Fruit fly (Drosophila melanogaster): ENCODE measurements around the gene spz.
A peak's percentile ranks its signal among the peaks of the same experiment; 100 is the strongest.

The spz gene

dm6 chr3R:27061916-27062315, 8.0 kb downstream of the spz start, which contains the start of gene CG34292:
CG34292 (plus strand) TSS chr3R:27062216.
- TF ChIP-seq Abd-B (GFP tag; optimal IDR thresholded peaks at IDR 0.05): no peak
- TF ChIP-seq lola (GFP tag; optimal IDR thresholded peaks at IDR 0.05): no peak
- no peak for TF ChIP-seq Rel (GFP tag; optimal IDR thresholded peaks at IDR 0.05)
- no peak for TF ChIP-seq Rel (tag; optimal IDR thresholded peaks at IDR 0.05)
- TF ChIP-seq h (GFP tag; optimal IDR thresholded peaks at IDR 0.05): no peak
- no peak for TF ChIP-seq sage (GFP tag; optimal IDR thresholded peaks at IDR 0.05)
- no peak for TF ChIP-seq dl (GFP tag; optimal IDR thresholded peaks at IDR 0.05; ENCODE audit: insufficient read depth in 1 of 2, partially characterized antibody in 2 of 2)
- no peak for TF ChIP-seq Hnf4 (GFP tag; optimal IDR thresholded peaks at IDR 0.05)
- TF ChIP-seq brk (GFP tag; optimal IDR thresholded peaks at IDR 0.05): no peak
- no peak for TF ChIP-seq Dif (GFP tag; optimal IDR thresholded peaks at IDR 0.05; ENCODE audit: partially characterized antibody)
- no peak for TF ChIP-seq Sp1 (GFP tag; optimal IDR thresholded peaks at IDR 0.05)
- no peak for TF ChIP-seq Jra (GFP tag; optimal IDR thresholded peaks at IDR 0.05)
- no peak for TF ChIP-seq sv (GFP tag; optimal IDR thresholded peaks at IDR 0.05)
- TF ChIP-seq Myc (optimal IDR thresholded peaks at IDR 0.05): no peak
- TF ChIP-seq foxo (GFP tag; optimal IDR thresholded peaks at IDR 0.05): no peak

- TF ChIP-seq sage (GFP tag; optimal IDR thresholded peaks at IDR 0.05): no peak
- TF ChIP-seq Myc (optimal IDR thresholded peaks at IDR 0.05): peak; percentile 14
Measured at dm6 chr3R:27056152-27056551, 13.7 kb downstream of the spz start.

- TF ChIP-seq Dfd (GFP tag; optimal IDR thresholded peaks at IDR 0.05) (peak; percentile 96), woc (GFP tag; optimal IDR thresholded peaks at IDR 0.05) (no peak), Sp1 (GFP tag; optimal IDR thresholded peaks at IDR 0.05) (no peak), ey (GFP tag; optimal IDR thresholded peaks at IDR 0.05) (no peak), dmrt93B (GFP tag; optimal IDR thresholded peaks at IDR 0.05) (no peak)
Measured at dm6 chr3R:27049549-27049948, 20.3 kb downstream of the spz start.

- TF ChIP-seq fru (GFP tag; optimal IDR thresholded peaks at IDR 0.05) (no peak), Abd-B (GFP tag; optimal IDR thresholded peaks at IDR 0.05) (no peak), foxo (GFP tag; optimal IDR thresholded peaks at IDR 0.05) (no peak), ey (GFP tag; optimal IDR thresholded peaks at IDR 0.05) (no peak), brk (GFP tag; optimal IDR thresholded peaks at IDR 0.05) (no peak), dmrt93B (GFP tag; optimal IDR thresholded peaks at IDR 0.05) (no peak), HLH106 (tag; optimal IDR thresholded peaks at IDR 0.05) (no peak), dl (GFP tag; optimal IDR thresholded peaks at IDR 0.05; ENCODE audit: insufficient read depth in 1 of 2, partially characterized antibody in 2 of 2) (no peak)
Measured at dm6 chr3R:27048561-27049270, 21.2 kb downstream of the spz start, which contains the start of gene TwdlT. TwdlT (plus strand) TSS chr3R:27049220.

dm6 chr3R:27040044-27040443, 29.8 kb downstream of the spz start:
- TF ChIP-seq h (GFP tag; optimal IDR thresholded peaks at IDR 0.05) (no peak), ey (GFP tag; optimal IDR thresholded peaks at IDR 0.05) (no peak), usp (GFP tag; optimal IDR thresholded peaks at IDR 0.05) (no peak), GATAd (GFP tag; optimal IDR thresholded peaks at IDR 0.05) (no peak), Dfd (GFP tag; optimal IDR thresholded peaks at IDR 0.05) (no peak), Mio (GFP tag; optimal IDR thresholded peaks at IDR 0.05) (no peak), dsf (GFP tag; optimal IDR thresholded peaks at IDR 0.05; ENCODE audit: borderline replicate concordance) (no peak), tai (GFP tag; optimal IDR thresholded peaks at IDR 0.05) (no peak), CG32264 (GFP tag; optimal IDR thresholded peaks at IDR 0.05) (no peak), foxo (GFP tag; optimal IDR thresholded peaks at IDR 0.05) (no peak), dmrt93B (GFP tag; optimal IDR thresholded peaks at IDR 0.05) (no peak), sage (GFP tag; optimal IDR thresholded peaks at IDR 0.05) (no peak), Dif (GFP tag; optimal IDR thresholded peaks at IDR 0.05; ENCODE audit: partially characterized antibody) (no peak), Abd-B (GFP tag; optimal IDR thresholded peaks at IDR 0.05) (no peak), rgr (GFP tag; optimal IDR thresholded peaks at IDR 0.05) (no peak), N (GFP tag; optimal IDR thresholded peaks at IDR 0.05) (no peak)

- TF ChIP-seq pan (optimal IDR thresholded peaks at IDR 0.05) (no peak), Dfd (GFP tag; optimal IDR thresholded peaks at IDR 0.05) (no peak), fru (GFP tag; optimal IDR thresholded peaks at IDR 0.05) (no peak), dsf (GFP tag; optimal IDR thresholded peaks at IDR 0.05; ENCODE audit: borderline replicate concordance) (no peak), Hr78 (GFP tag; optimal IDR thresholded peaks at IDR 0.05) (no peak), Sp1 (GFP tag; optimal IDR thresholded peaks at IDR 0.05) (no peak), sv (GFP tag; optimal IDR thresholded peaks at IDR 0.05) (no peak), foxo (GFP tag; optimal IDR thresholded peaks at IDR 0.05) (no peak), Jra (GFP tag; optimal IDR thresholded peaks at IDR 0.05) (no peak), Mio (GFP tag; optimal IDR thresholded peaks at IDR 0.05) (no peak)
Measured at dm6 chr3R:27033935-27034334, 35.9 kb downstream of the spz start.
